Worm (Caenorhabditis elegans): ENCODE data around the gene kbp-1.

DNA sequence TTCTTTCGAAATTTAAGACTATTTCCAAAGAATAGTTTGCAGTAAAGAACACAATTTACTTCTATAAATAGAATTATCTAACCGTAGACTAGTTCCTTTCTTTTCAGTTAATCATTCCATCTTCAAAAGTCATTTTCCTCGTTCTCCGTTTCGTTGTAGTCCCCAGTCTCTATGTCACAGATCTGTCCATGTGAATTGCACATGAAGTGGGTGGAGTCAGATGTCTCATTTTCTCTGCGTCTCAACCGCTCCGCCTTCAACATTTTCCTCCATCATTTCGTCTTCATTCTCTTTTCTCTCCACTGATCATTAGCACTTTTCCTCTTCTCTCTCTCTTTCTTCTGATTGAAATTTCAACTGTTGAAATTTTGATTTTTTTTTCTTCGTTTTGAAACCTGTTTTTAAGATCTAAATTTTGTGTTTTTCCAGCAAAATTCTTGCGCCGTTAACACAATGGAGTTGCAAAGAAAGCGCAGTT lies 28.2 kb downstream of the kbp-1 start, which contains the start of gene T07E3.4:
- TF ChIP-seq ama-1 (optimal IDR thresholded peaks at IDR 0.05) (no peak), dmd-4 (tag; optimal IDR thresholded peaks at IDR 0.05; ENCODE audit: borderline replicate concordance) (no peak), nhr-11 (tag; optimal IDR thresholded peaks at IDR 0.05) (no peak), mec-3 (tag; optimal IDR thresholded peaks at IDR 0.05; ENCODE audit: borderline replicate concordance) (no peak), fkh-10 (GFP tag; optimal IDR thresholded peaks at IDR 0.05) (no peak), K09A11.1 (tag; optimal IDR thresholded peaks at IDR 0.05; ENCODE audit: insufficient read depth) (no peak), C08G9.2 (tag; optimal IDR thresholded peaks at IDR 0.05) (no peak)

Measured in whole organism, late embryonic.